Fruit fly (Drosophila melanogaster): ENCODE data around the gene CG3437.

The CG3437 gene

dm6 chr3L:9462794-9463193 lies 5.3 kb upstream of the CG3437 start (continued):
- peak; percentile 78 for TF ChIP-seq CG6808 (GFP tag; optimal IDR thresholded peaks at IDR 0.05)
- TF ChIP-seq Eip78C (GFP tag) = no peak
- TF ChIP-seq CG6163 (GFP tag; IDR thresholded peaks at IDR 0.05) = peak; percentile 66; the same call in 2 of the 3 replicates
- no peak for TF ChIP-seq CG6276 (GFP tag; optimal IDR thresholded peaks at IDR 0.05)
- TF ChIP-seq svp (GFP tag) = no peak
- TF ChIP-seq CG10669 (GFP tag; optimal IDR thresholded peaks at IDR 0.05) = peak; percentile 33
- no peak for TF ChIP-seq topi (GFP tag; optimal IDR thresholded peaks at IDR 0.05)
- TF ChIP-seq fd85E (GFP tag; optimal IDR thresholded peaks at IDR 0.05) = no peak
- TF ChIP-seq Lpt (GFP tag; optimal IDR thresholded peaks at IDR 0.05) = no peak
- TF ChIP-seq Hr38 (GFP tag; optimal IDR thresholded peaks at IDR 0.05) = no peak
- TF ChIP-seq dsx (GFP tag; optimal IDR thresholded peaks at IDR 0.05; ENCODE audit: poor library complexity, severe bottlenecking) = peak; percentile 53
- no peak for TF ChIP-seq CG6854 (GFP tag; optimal IDR thresholded peaks at IDR 0.05)
- no peak for TF ChIP-seq eg (GFP tag; IDR thresholded peaks at IDR 0.05)
- TF ChIP-seq CG34406 (GFP tag; optimal IDR thresholded peaks at IDR 0.05) = no peak
- no peak for TF ChIP-seq fd59A (GFP tag; optimal IDR thresholded peaks at IDR 0.05)
- TF ChIP-seq CG3919 (GFP tag; optimal IDR thresholded peaks at IDR 0.05) = no peak
- no peak for TF ChIP-seq Sox14 (GFP tag; optimal IDR thresholded peaks at IDR 0.05)
- TF ChIP-seq esn (GFP tag; optimal IDR thresholded peaks at IDR 0.05) = no peak
- no peak for TF ChIP-seq Sox15 (GFP tag; optimal IDR thresholded peaks at IDR 0.05)
- no peak for TF ChIP-seq CG15336 (GFP tag; IDR thresholded peaks at IDR 0.05)
- no peak for TF ChIP-seq CG8319 (GFP tag; optimal IDR thresholded peaks at IDR 0.05)
- TF ChIP-seq salr (GFP tag; optimal IDR thresholded peaks at IDR 0.05) = peak in 1 of 2 experiments; percentile 21
- peak; percentile 44; the same call in 2 of the 3 replicates for TF ChIP-seq CG8119 (GFP tag; IDR thresholded peaks at IDR 0.05)
- TF ChIP-seq CG8632 (GFP tag; optimal IDR thresholded peaks at IDR 0.05) = no peak
- no peak for TF ChIP-seq achi (GFP tag; optimal IDR thresholded peaks at IDR 0.05)
- peak; percentile 30 for TF ChIP-seq spab (GFP tag; optimal IDR thresholded peaks at IDR 0.05)
- no peak for TF ChIP-seq acj6 (GFP tag; optimal IDR thresholded peaks at IDR 0.05)
- no peak for TF ChIP-seq CG7368 (GFP tag; optimal IDR thresholded peaks at IDR 0.05)
- no peak for TF ChIP-seq Sox102F (GFP tag; optimal IDR thresholded peaks at IDR 0.05)
- TF ChIP-seq CG32006 (GFP tag; optimal IDR thresholded peaks at IDR 0.05) = no peak
- no peak for TF ChIP-seq vri (GFP tag; optimal IDR thresholded peaks at IDR 0.05)
- no peak for TF ChIP-seq pdm3 (GFP tag; optimal IDR thresholded peaks at IDR 0.05)
- no peak for TF ChIP-seq Eip93F (GFP tag; optimal IDR thresholded peaks at IDR 0.05)

- TF ChIP-seq dac (GFP tag; optimal IDR thresholded peaks at IDR 0.05) = peak; percentile 89
- TF ChIP-seq Hr4 (GFP tag; optimal IDR thresholded peaks at IDR 0.05) = peak; percentile 96
- TF ChIP-seq Hr38 (GFP tag; optimal IDR thresholded peaks at IDR 0.05) = no peak
- TF ChIP-seq CG6792 (GFP tag; optimal IDR thresholded peaks at IDR 0.05) = peak; percentile 86
- TF ChIP-seq CG4318 (GFP tag; optimal IDR thresholded peaks at IDR 0.05) = peak; percentile 88
- TF ChIP-seq CG11762 (GFP tag; optimal IDR thresholded peaks at IDR 0.05; ENCODE audit: insufficient read depth) = peak; percentile 81
- peak; percentile 99 for TF ChIP-seq Eip78C (GFP tag)
- peak; percentile 89 for TF ChIP-seq Sox102F (GFP tag; optimal IDR thresholded peaks at IDR 0.05)
- TF ChIP-seq Ets21C (GFP tag; optimal IDR thresholded peaks at IDR 0.05) = peak; percentile 76
- peak; percentile 90 for TF ChIP-seq Met (GFP tag; optimal IDR thresholded peaks at IDR 0.05)
- peak; percentile 89 for TF ChIP-seq CG3919 (GFP tag; optimal IDR thresholded peaks at IDR 0.05)
- TF ChIP-seq CG8632 (GFP tag; optimal IDR thresholded peaks at IDR 0.05) = peak; percentile 83
- TF ChIP-seq Smox (GFP tag; optimal IDR thresholded peaks at IDR 0.05) = peak; percentile 89
- peak; percentile 86 for TF ChIP-seq Sox14 (GFP tag; optimal IDR thresholded peaks at IDR 0.05)
- peak; percentile 89 for TF ChIP-seq topi (GFP tag; optimal IDR thresholded peaks at IDR 0.05)
- peak; percentile 85 for TF ChIP-seq dsx (GFP tag; optimal IDR thresholded peaks at IDR 0.05; ENCODE audit: poor library complexity, severe bottlenecking)
- TF ChIP-seq CG7368 (GFP tag; optimal IDR thresholded peaks at IDR 0.05) = peak; percentile 80
- peak; percentile 85 for TF ChIP-seq CG6854 (GFP tag; optimal IDR thresholded peaks at IDR 0.05)
- peak; percentile 80 for TF ChIP-seq Blimp-1 (GFP tag; optimal IDR thresholded peaks at IDR 0.05)
- TF ChIP-seq Ets96B (tag; optimal IDR thresholded peaks at IDR 0.05) = peak; percentile 92
- peak; percentile 90 for TF ChIP-seq lz (GFP tag; optimal IDR thresholded peaks at IDR 0.05)
- TF ChIP-seq CG8119 (GFP tag; IDR thresholded peaks at IDR 0.05) = peak; percentile 96
- TF ChIP-seq achi (GFP tag; optimal IDR thresholded peaks at IDR 0.05) = peak; percentile 90
- TF ChIP-seq CG16779 (tag; optimal IDR thresholded peaks at IDR 0.05) = peak; percentile 90
- TF ChIP-seq fkh (GFP tag; optimal IDR thresholded peaks at IDR 0.05) = peak; percentile 29
- TF ChIP-seq eg (GFP tag; IDR thresholded peaks at IDR 0.05) = peak; percentile 90
- TF ChIP-seq acj6 (GFP tag; optimal IDR thresholded peaks at IDR 0.05) = peak; percentile 87
- TF ChIP-seq OdsH (GFP tag; optimal IDR thresholded peaks at IDR 0.05) = peak; percentile 91
- peak; percentile 71 for TF ChIP-seq CG9139 (GFP tag; optimal IDR thresholded peaks at IDR 0.05)
- TF ChIP-seq Hr39 (GFP tag; optimal IDR thresholded peaks at IDR 0.05) = peak; percentile 64
- TF ChIP-seq salr (GFP tag; optimal IDR thresholded peaks at IDR 0.05) = peak; percentile 70 to 93
Observed at dm6 chr3L:9462247-9462769, 4.8 kb upstream of the CG3437 start.

Data from whole organism, prepupa.